Worm (Caenorhabditis elegans) whole organism, midembryonic: ENCODE measurements around the gene sri-43.

Experiments used
- flt-1 ChIP-seq: fragments of 200-800 bp; sonication (Bioruptor generic); IDR thresholded peaks from 2 replicates; pipeline ENCODE4 v1.3.6; 2022; ENCODE audit warnings: missing genetic modification characterization, missing compliant biosample characterization
- tab-1 ChIP-seq: fragments of 200-800 bp; sonication (Bioruptor generic); IDR thresholded peaks from 2 replicates; pipeline ENCODE4 v1.3.6; 2022; ENCODE audit warnings: missing genetic modification characterization, missing compliant biosample characterization
- ztf-29 ChIP-seq: fragments of 200-800 bp; sonication (Bioruptor generic); IDR thresholded peaks from 2 replicates; pipeline ENCODE4 v1.3.6; 2022; ENCODE audit warnings: missing genetic modification reagents, missing genetic modification characterization, missing compliant biosample characterization

ce11 chrII:3172176-3172575 is 27.7 kb upstream of the sri-43 start, which contains the start of gene Y27F2A.10:
- TF ChIP-seq tab-1 (GFP tag; lab: Robert Waterston, UW), result no peak
- no peak for TF ChIP-seq flt-1 (GFP tag; lab: Robert Waterston, UW)
- no peak for TF ChIP-seq ztf-29 (GFP tag; lab: Robert Waterston, UW)
